Worm (Caenorhabditis elegans) whole organism, young adult: ENCODE data around the gene Y57A10A.13.

Experiments used
- B0336.3 ChIP-seq: fragments of 200-800 bp; sonication (Bioruptor generic); IDR thresholded peaks from 2 replicates; pipeline ENCODE4 v1.3.6; 2022; ENCODE audit warnings: missing genetic modification characterization, missing compliant biosample characterization
- C17E4.6 ChIP-seq: fragments of 200-800 bp; sonication (Bioruptor generic); IDR thresholded peaks from 2 replicates; pipeline ENCODE4 v1.3.6; 2022; ENCODE audit warnings: missing genetic modification reagents, missing genetic modification characterization, missing compliant biosample characterization
- F22D6.2 ChIP-seq: sonication (generic microtip); optimal IDR thresholded peaks from 2 replicates; lab custom pipeline; 2016; ENCODE audit warnings: mild to moderate bottlenecking, missing genetic modification characterization, missing compliant biosample characterization
- F52B5.7 ChIP-seq: sonication (generic microtip); optimal IDR thresholded peaks from 2 replicates; lab custom pipeline; 2016; ENCODE audit warnings: mild to moderate bottlenecking, missing genetic modification characterization, missing compliant biosample characterization
- F57C9.4 ChIP-seq: sonication (generic microtip); optimal IDR thresholded peaks from 2 replicates; lab custom pipeline; 2017; ENCODE audit warnings: mild to moderate bottlenecking, missing genetic modification characterization, missing compliant biosample characterization
- K12H6.12 ChIP-seq: fragments of 200-800 bp; sonication (Bioruptor generic); optimal IDR thresholded peaks from 2 replicates; lab custom pipeline; 2018; ENCODE audit warnings: mild to moderate bottlenecking, missing genetic modification characterization, missing compliant biosample characterization
- Y53G8AR.9 ChIP-seq: fragments of 200-800 bp; sonication (Bioruptor generic); conservative IDR thresholded peaks from 2 replicates; pipeline ENCODE4 v1.3.6; 2022; ENCODE audit warnings: missing genetic modification reagents, missing genetic modification characterization, missing compliant biosample characterization
- ama-1 ChIP-seq, 3 experiments: fragments of 150-350 bp in 1 of 3; sonication (generic microtip) in 2 of 3; optimal IDR thresholded peaks; 2 replicates each; lab custom pipeline; 2014 to 2018; ENCODE audit warnings: missing biosample characterization in 2 of 3, missing genetic modification characterization in 2 of 3, missing genetic modification reagents in 2 of 3
- aptf-2 ChIP-seq: fragments of 200-800 bp; sonication (Bioruptor generic); conservative IDR thresholded peaks from 2 replicates; pipeline ENCODE4 v1.3.6; 2022; ENCODE audit warnings: missing genetic modification reagents, missing genetic modification characterization, missing compliant biosample characterization
- athp-1 ChIP-seq: sonication (generic microtip); optimal IDR thresholded peaks from 2 replicates; lab custom pipeline; 2017; ENCODE audit warnings: mild to moderate bottlenecking, missing genetic modification characterization, missing compliant biosample characterization
- attf-3 ChIP-seq: fragments of 200-800 bp; sonication (Bioruptor generic); conservative IDR thresholded peaks from 2 replicates; pipeline ENCODE4 v1.3.6; 2022; ENCODE audit warnings: missing genetic modification reagents, missing genetic modification characterization, missing compliant biosample characterization
- attf-6 ChIP-seq: fragments of 200-800 bp; sonication (Bioruptor generic); IDR thresholded peaks from 2 replicates; pipeline ENCODE4 v1.3.6; 2022; ENCODE audit warnings: missing genetic modification reagents, missing genetic modification characterization, missing compliant biosample characterization
- ccch-3 ChIP-seq: fragments of 200-800 bp; sonication (Bioruptor generic); optimal IDR thresholded peaks from 2 replicates; lab custom pipeline; 2018; ENCODE audit warnings: mild to moderate bottlenecking, missing genetic modification characterization, missing compliant biosample characterization
- ceh-100 ChIP-seq: fragments of 200-800 bp; sonication (Bioruptor generic); IDR thresholded peaks from 2 replicates; pipeline ENCODE4 v1.3.6; 2022; ENCODE audit warnings: missing genetic modification reagents, missing genetic modification characterization, missing compliant biosample characterization
- chd-7 ChIP-seq: sonication (generic microtip); optimal IDR thresholded peaks from 2 replicates; lab custom pipeline; 2016; ENCODE audit warnings: mild to moderate bottlenecking, missing genetic modification characterization, moderate library complexity, missing compliant biosample characterization
- dox-1 ChIP-seq: fragments of 200-800 bp; sonication (Bioruptor generic); IDR thresholded peaks from 2 replicates; pipeline ENCODE4 v1.3.6; 2022; ENCODE audit warnings: missing genetic modification reagents, missing genetic modification characterization, missing compliant biosample characterization
- egl-44 ChIP-seq: fragments of 200-800 bp; sonication (Bioruptor generic); IDR thresholded peaks from 2 replicates; pipeline ENCODE4 v1.3.6; 2022; ENCODE audit warnings: missing genetic modification reagents, missing genetic modification characterization, missing compliant biosample characterization
- egrh-3 ChIP-seq: fragments of 200-800 bp; sonication (Bioruptor generic); IDR thresholded peaks from 2 replicates; pipeline ENCODE4 v1.3.6; 2022; ENCODE audit warnings: missing genetic modification reagents, missing genetic modification characterization, missing compliant biosample characterization
- ekl-4 ChIP-seq: fragments of 200-800 bp; sonication (Bioruptor generic); IDR thresholded peaks from 2 replicates; pipeline ENCODE4 v1.3.6; 2022; ENCODE audit warnings: missing genetic modification reagents, missing genetic modification characterization, missing compliant biosample characterization
- gei-17 ChIP-seq: fragments of 200-800 bp; sonication (Bioruptor generic); optimal IDR thresholded peaks from 2 replicates; lab custom pipeline; 2018; ENCODE audit warnings: mild to moderate bottlenecking, missing genetic modification characterization, missing compliant biosample characterization
- him-1 ChIP-seq: sonication (generic microtip); optimal IDR thresholded peaks from 2 replicates; lab custom pipeline; 2016; ENCODE audit warnings: missing genotype, missing genetic modification reagents, missing genetic modification characterization, missing compliant biosample characterization
- hrde-1 ChIP-seq: sonication (generic microtip); optimal IDR thresholded peaks from 2 replicates; lab custom pipeline; 2016; ENCODE audit warnings: missing genetic modification characterization, mild to moderate bottlenecking, missing compliant biosample characterization, moderate library complexity, missing genotype, missing genetic modification reagents, borderline replicate concordance
- let-526 ChIP-seq: fragments of 200-800 bp; sonication (Bioruptor generic); IDR thresholded peaks from 2 replicates; pipeline ENCODE4 v1.3.6; 2022; ENCODE audit warnings: missing genetic modification reagents, missing genetic modification characterization, missing compliant biosample characterization
- let-607 ChIP-seq, 2 experiments: fragments of 200-800 bp in 1 of 2; sonication (Bioruptor generic) in 1 of 2; sonication (generic microtip) in 1 of 2; optimal IDR thresholded peaks; 2 replicates each; lab custom pipeline; 2016 to 2018; ENCODE audit warnings: mild to moderate bottlenecking in 2 of 2, missing compliant biosample characterization in 2 of 2, missing genetic modification characterization in 2 of 2, moderate library complexity in 2 of 2, missing genotype in 1 of 2
- lin-26 ChIP-seq: fragments of 200-800 bp; sonication (Bioruptor generic); IDR thresholded peaks from 2 replicates; pipeline ENCODE4 v1.3.6; 2022; ENCODE audit warnings: missing genetic modification reagents, missing genetic modification characterization, missing compliant biosample characterization
- lsy-27 ChIP-seq: sonication (generic microtip); optimal IDR thresholded peaks from 2 replicates; lab custom pipeline; 2017; ENCODE audit warnings: missing genetic modification characterization, mild to moderate bottlenecking, missing compliant biosample characterization, antibody characterized with exemption, missing genotype, borderline replicate concordance; ENCODE audit not compliant: insufficient read depth
- madf-3 ChIP-seq: fragments of 200-800 bp; sonication (Bioruptor generic); IDR thresholded peaks from 2 replicates; pipeline ENCODE4 v1.3.6; 2022; ENCODE audit warnings: missing genetic modification reagents, missing genetic modification characterization, missing compliant biosample characterization
- mcd-1 ChIP-seq: fragments of 200-800 bp; sonication (Bioruptor generic); IDR thresholded peaks from 2 replicates; pipeline ENCODE4 v1.3.6; 2022; ENCODE audit warnings: missing genetic modification reagents, missing genetic modification characterization, missing compliant biosample characterization
- mxl-1 ChIP-seq: sonication (generic microtip); optimal IDR thresholded peaks from 2 replicates; lab custom pipeline; 2016; ENCODE audit warnings: missing genetic modification characterization, missing compliant biosample characterization
- nfya-1 ChIP-seq: sonication (generic microtip); optimal IDR thresholded peaks from 2 replicates; lab custom pipeline; 2017; ENCODE audit warnings: antibody characterized with exemption, missing compliant biosample characterization, missing genetic modification characterization, borderline replicate concordance; ENCODE audit not compliant: insufficient read depth
- nfya-2 ChIP-seq: fragments of 200-800 bp; sonication (Bioruptor generic); IDR thresholded peaks from 2 replicates; pipeline ENCODE4 v1.3.6; 2022; ENCODE audit warnings: missing genetic modification reagents, missing genetic modification characterization, missing compliant biosample characterization
- repo-1 ChIP-seq: sonication (generic microtip); optimal IDR thresholded peaks from 2 replicates; lab custom pipeline; 2017; ENCODE audit warnings: mild to moderate bottlenecking, missing genetic modification characterization, missing compliant biosample characterization
- tbp1 ChIP-seq: fragments of 200-800 bp; sonication (Bioruptor generic); optimal IDR thresholded peaks from 2 replicates; lab custom pipeline; 2018; ENCODE audit warnings: mild to moderate bottlenecking, missing genetic modification characterization, missing compliant biosample characterization
- tlf-1 ChIP-seq: fragments of 200-800 bp; sonication (Bioruptor generic); optimal IDR thresholded peaks from 2 replicates; lab custom pipeline; 2018; ENCODE audit warnings: mild to moderate bottlenecking, missing genetic modification characterization, missing compliant biosample characterization
- unc-130 ChIP-seq: sonication (generic microtip); optimal IDR thresholded peaks from 2 replicates; lab custom pipeline; 2016; ENCODE audit warnings: missing genetic modification reagents, missing genetic modification characterization, missing compliant biosample characterization
- zfh-2 ChIP-seq: fragments of 200-800 bp; sonication (Bioruptor generic); conservative IDR thresholded peaks from 2 replicates; pipeline ENCODE4 v1.3.6; 2022; ENCODE audit warnings: missing genetic modification reagents, missing genetic modification characterization, missing compliant biosample characterization

Gene Y57A10A.13

DNA sequence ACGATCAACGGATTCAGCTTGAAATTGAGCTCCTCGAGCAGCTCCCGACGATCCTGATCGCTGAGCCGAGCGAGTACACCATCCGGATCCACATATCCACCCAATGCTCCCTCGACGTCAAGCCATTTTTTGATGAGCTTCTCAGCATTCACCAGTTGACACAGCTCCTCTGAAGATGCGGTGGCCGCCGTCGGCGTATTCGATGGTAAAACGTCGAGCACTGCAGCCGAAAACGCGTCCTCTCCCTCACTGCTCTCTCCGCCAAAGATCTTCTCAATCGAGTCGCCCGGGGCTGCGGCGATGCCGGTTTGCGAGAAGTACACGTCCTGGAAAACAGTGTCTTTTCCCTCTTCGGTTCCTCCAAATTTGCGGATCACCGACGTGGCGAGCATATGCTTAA is 29.9 kb upstream of the Y57A10A.13 start:
- TF ChIP-seq lsy-27 (no peak), ccch-3 (no peak), egl-44 (0 out of 2 replicates have a peak, but pooled peaks have one; percentile 18), nfya-2 (GFP tag; lab: Robert Waterston, UW) (no peak), zfh-2 (GFP tag; lab: Robert Waterston, UW) (peak; percentile 83), ceh-100 (GFP tag; lab: Robert Waterston, UW) (no peak), F52B5.7 (no peak), him-1 (no peak), tbp1 (GFP tag; lab: Kevin White, UChicago) (no peak), C17E4.6 (GFP tag; lab: Robert Waterston, UW) (no peak), K12H6.12 (no peak), egrh-3 (GFP tag; lab: Robert Waterston, UW) (peak; percentile 40; the same call in 1 of the 2 replicates), ama-1 (optimal IDR thresholded peaks at IDR 0.05; lab: Kevin White, UChicago) (no peak), ama-1 (GFP tag; optimal IDR thresholded peaks at IDR 0.05; lab: Kevin White, UChicago) (no peak)

DNA sequence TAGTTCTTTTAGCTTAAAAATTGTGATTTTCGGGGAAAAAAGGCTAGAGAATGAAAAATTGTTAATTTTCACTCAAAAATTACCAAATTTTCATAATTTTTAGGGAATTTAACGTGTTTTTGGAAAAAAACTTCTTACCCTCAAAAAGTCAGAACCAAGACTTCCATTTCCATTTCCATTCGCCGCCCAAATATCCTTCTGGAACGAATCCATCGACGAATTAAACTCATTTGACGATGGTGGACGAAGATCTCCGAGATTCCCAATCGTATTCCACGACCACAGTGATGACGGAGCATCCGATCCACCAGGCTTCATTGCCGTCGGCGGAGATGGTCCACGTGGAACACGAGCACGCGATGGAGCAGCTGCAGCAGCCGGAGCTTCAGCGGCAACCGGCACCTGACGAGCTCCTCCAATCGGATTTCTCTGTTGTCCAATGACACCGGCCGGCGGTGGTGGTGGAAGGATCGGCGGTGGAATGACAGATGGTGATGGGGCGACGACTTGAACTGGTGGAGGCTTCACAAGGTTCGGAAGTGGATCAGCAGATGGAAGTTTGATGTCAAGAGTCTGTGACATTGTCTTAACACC is 27.0 kb upstream of the Y57A10A.13 start:
- peak; percentile 92 for TF ChIP-seq zfh-2 (GFP tag; lab: Robert Waterston, UW)
- TF ChIP-seq repo-1 (tag; lab: Kevin White, UChicago) = peak; percentile 12
- TF ChIP-seq B0336.3 (GFP tag; lab: Robert Waterston, UW) = 0 out of 2 replicates have a peak, but pooled peaks have one; percentile 35
- TF ChIP-seq chd-7 = peak; percentile 32
- no peak for TF ChIP-seq attf-6 (GFP tag; lab: Robert Waterston, UW)
- TF ChIP-seq mcd-1 = no peak
- TF ChIP-seq dox-1 (GFP tag; lab: Robert Waterston, UW) = peak; percentile 37; the same call in 1 of the 2 replicates
- TF ChIP-seq nfya-1 (tag; lab: Kevin White, UChicago) = no peak
- peak; percentile 34; the same call in 1 of the 2 replicates for TF ChIP-seq ekl-4
- TF ChIP-seq egrh-3 (GFP tag; lab: Robert Waterston, UW) = peak; percentile 79; the same call in 1 of the 2 replicates
- 0 out of 2 replicates have a peak, but pooled peaks have one; percentile 31 for TF ChIP-seq lin-26 (GFP tag; lab: Robert Waterston, UW)
- TF ChIP-seq, all 124 proteins: peak for 8

DNA sequence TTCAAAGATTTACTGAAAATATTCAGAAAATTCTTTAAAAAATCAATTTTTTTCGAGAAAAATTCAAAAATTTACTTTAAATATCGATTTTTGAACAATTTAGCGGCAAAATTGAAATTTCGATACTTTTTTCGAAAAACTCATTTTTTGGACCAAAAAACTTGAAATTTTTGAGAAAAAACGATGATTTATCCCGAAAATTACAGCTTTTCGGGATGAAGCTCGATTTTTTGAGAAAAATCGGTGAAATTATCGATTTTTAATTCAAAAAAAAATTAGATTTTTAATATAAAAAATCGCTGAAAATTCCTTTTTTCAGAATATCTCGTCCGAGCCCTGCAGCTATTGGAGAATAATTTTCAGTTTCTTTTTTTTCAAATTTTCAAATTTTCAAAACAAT is 24.0 kb upstream of the Y57A10A.13 start:
- no peak for TF ChIP-seq attf-3 (GFP tag; lab: Robert Waterston, UW)
- no peak for TF ChIP-seq chd-7
- TF ChIP-seq unc-130 (GFP tag; lab: Kevin White, UChicago) = no peak
- TF ChIP-seq gei-17 (GFP tag; lab: Kevin White, UChicago) = no peak
- TF ChIP-seq Y53G8AR.9 (GFP tag; lab: Robert Waterston, UW) = 0 out of 2 replicates have a peak, but pooled peaks have one; percentile 26
- no peak for TF ChIP-seq tlf-1
- TF ChIP-seq F22D6.2 (tag; lab: Kevin White, UChicago) = no peak
- no peak for TF ChIP-seq B0336.3 (GFP tag; lab: Robert Waterston, UW)
- TF ChIP-seq ama-1 (optimal IDR thresholded peaks at IDR 0.05; lab: Kevin White, UChicago) = no peak
- TF ChIP-seq ama-1 (GFP tag; optimal IDR thresholded peaks at IDR 0.05; lab: Kevin White, UChicago) = peak in 1 of 2 experiments; percentile 10
- no peak for TF ChIP-seq let-607 (tag; optimal IDR thresholded peaks at IDR 0.05; lab: Kevin White, UChicago)
- TF ChIP-seq hrde-1 (tag; lab: Kevin White, UChicago) = peak; percentile 28
- no peak for TF ChIP-seq F57C9.4 (tag; lab: Kevin White, UChicago)
- TF ChIP-seq athp-1 (tag; lab: Kevin White, UChicago) = peak; percentile 37
- TF ChIP-seq, all 124 proteins: peak for 4

DNA sequence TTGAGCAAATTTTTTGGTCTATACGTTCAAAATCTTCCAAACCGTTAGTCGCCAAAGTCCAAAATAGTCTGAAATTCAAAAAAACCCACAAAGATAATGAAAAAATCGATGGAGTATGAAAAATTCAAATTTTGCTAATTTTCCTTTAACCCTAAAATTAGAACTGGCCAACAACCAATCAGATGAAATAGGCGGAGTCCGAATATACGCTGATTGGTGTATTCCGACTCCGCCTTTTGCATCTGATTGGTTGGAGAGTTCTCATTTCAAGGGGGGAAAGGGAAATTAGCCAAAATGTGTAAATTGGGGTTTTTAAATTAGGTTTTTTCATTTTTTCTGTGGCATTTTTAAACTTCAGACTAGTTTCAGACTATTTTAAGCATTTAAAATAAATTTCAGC is 19.9 kb upstream of the Y57A10A.13 start:
- TF ChIP-seq madf-3 (GFP tag; lab: Robert Waterston, UW) (no peak), mxl-1 (tag; lab: Kevin White, UChicago) (no peak), let-526 (no peak), aptf-2 (GFP tag; lab: Robert Waterston, UW) (no peak)
